Fruit fly (Drosophila melanogaster): ENCODE measurements around the gene CheA7a.

dm6 chrX:7411806-7412205, 33.9 kb downstream of the CheA7a start, which contains the start of gene CG42246:
- no peak for TF ChIP-seq CG11294 (GFP tag; IDR thresholded peaks at IDR 0.05)
- no peak for TF ChIP-seq CG10631 (GFP tag; optimal IDR thresholded peaks at IDR 0.05)
- no peak for TF ChIP-seq achi (GFP tag; optimal IDR thresholded peaks at IDR 0.05)
- TF ChIP-seq OdsH (GFP tag; optimal IDR thresholded peaks at IDR 0.05): no peak
- no peak for TF ChIP-seq Hr39 (GFP tag; optimal IDR thresholded peaks at IDR 0.05)
- TF ChIP-seq CG3919 (GFP tag; optimal IDR thresholded peaks at IDR 0.05): no peak
- no peak for TF ChIP-seq eg (GFP tag; IDR thresholded peaks at IDR 0.05)
- TF ChIP-seq esn (GFP tag; optimal IDR thresholded peaks at IDR 0.05): no peak
